5 worm cellular contexts compared by ENCODE assay signal in the genomic region with DNA sequence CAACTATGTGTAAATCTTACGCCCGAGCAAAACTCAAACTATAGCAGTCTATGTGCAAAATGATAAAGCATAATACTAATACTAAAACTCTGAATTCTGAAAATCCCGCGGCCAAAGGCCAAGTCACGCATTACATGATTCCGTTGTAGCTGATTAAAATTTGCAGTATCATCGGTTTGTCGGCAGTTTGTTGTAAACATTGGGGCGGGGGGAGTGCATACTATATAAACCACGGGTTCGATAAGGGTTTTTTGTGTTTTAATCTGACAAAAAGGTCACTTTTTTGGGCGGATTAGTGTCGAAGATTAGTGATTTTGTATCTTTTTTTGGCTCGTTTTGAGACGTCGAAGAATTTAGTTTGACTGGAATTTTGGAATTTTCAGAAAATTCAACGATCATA.
TF ChIP-seq lines count a peak whose summit lies in the region.

No protein-coding gene starts in this region.

TF ChIP-seq in whole organism, L1 larva, 84 proteins besides CTCF, POLR2A, EP300 and RAD21:
- peak; percentile 73 for TF ChIP-seq elt-2 (tag; optimal IDR thresholded peaks at IDR 0.05; lab: Kevin White, UChicago)
- TF ChIP-seq lin-35 (GFP tag; optimal IDR thresholded peaks at IDR 0.05; lab: Kevin White, UChicago), result peak in 1 of 2 experiments; percentile 9
- peak; percentile 25 for TF ChIP-seq pax-3 (tag; optimal IDR thresholded peaks at IDR 0.05; lab: Kevin White, UChicago)
- TF ChIP-seq dpl-1 (GFP tag; optimal IDR thresholded peaks at IDR 0.05; lab: Kevin White, UChicago), result no peak

TF ChIP-seq in whole organism, L2 larva, 48 proteins besides CTCF, POLR2A, EP300 and RAD21:
- TF ChIP-seq gmeb-1 (tag; optimal IDR thresholded peaks at IDR 0.05; lab: Kevin White, UChicago), result peak; percentile 34
- TF ChIP-seq nhr-10 (tag; optimal IDR thresholded peaks at IDR 0.05; lab: Kevin White, UChicago), result no peak

TF ChIP-seq in whole organism, L3 larva, 47 proteins besides CTCF, POLR2A, EP300 and RAD21:
- TF ChIP-seq elt-1 (tag; optimal IDR thresholded peaks at IDR 0.05; lab: Kevin White, UChicago), result no peak
- TF ChIP-seq unc-39 (tag; optimal IDR thresholded peaks at IDR 0.05; lab: Kevin White, UChicago), result no peak
- no peak for TF ChIP-seq tbx-2 (tag; optimal IDR thresholded peaks at IDR 0.05; lab: Kevin White, UChicago)
- TF ChIP-seq lin-15B (tag; optimal IDR thresholded peaks at IDR 0.05; lab: Kevin White, UChicago), result no peak
- peak; percentile 20 for TF ChIP-seq pqm-1 (tag; optimal IDR thresholded peaks at IDR 0.05; lab: Kevin White, UChicago)
- no peak for TF ChIP-seq skn-1 (tag; optimal IDR thresholded peaks at IDR 0.05; lab: Kevin White, UChicago)
- TF ChIP-seq nhr-25 (tag; optimal IDR thresholded peaks at IDR 0.05; lab: Kevin White, UChicago), result no peak
- no peak for TF ChIP-seq nhr-67 (tag; optimal IDR thresholded peaks at IDR 0.05; lab: Kevin White, UChicago)
- no peak for TF ChIP-seq nhr-23 (tag; optimal IDR thresholded peaks at IDR 0.05; lab: Kevin White, UChicago)
- no peak for TF ChIP-seq lin-39 (tag; optimal IDR thresholded peaks at IDR 0.05; lab: Kevin White, UChicago)
- TF ChIP-seq ceh-28 (tag; optimal IDR thresholded peaks at IDR 0.05; lab: Kevin White, UChicago), result no peak
- no peak for TF ChIP-seq nhr-43 (tag; optimal IDR thresholded peaks at IDR 0.05; lab: Kevin White, UChicago; ENCODE audit: poor library complexity, severe bottlenecking)
- peak; percentile 21 for TF ChIP-seq pha-4 (tag; optimal IDR thresholded peaks at IDR 0.05; lab: Kevin White, UChicago)
- no peak for TF ChIP-seq nhr-12 (tag; optimal IDR thresholded peaks at IDR 0.05; lab: Kevin White, UChicago)
- TF ChIP-seq snpc-4 (tag; optimal IDR thresholded peaks at IDR 0.05; lab: Kevin White, UChicago), result no peak
- no peak for TF ChIP-seq sea-2 (GFP tag; optimal IDR thresholded peaks at IDR 0.05; lab: Kevin White, UChicago)
- no peak for TF ChIP-seq ama-1 (optimal IDR thresholded peaks at IDR 0.05; lab: Kevin White, UChicago)
- TF ChIP-seq unc-62 (GFP tag; optimal IDR thresholded peaks at IDR 0.05; lab: Kevin White, UChicago), result no peak
- no peak for TF ChIP-seq fos-1 (tag; optimal IDR thresholded peaks at IDR 0.05; lab: Kevin White, UChicago)
- TF ChIP-seq egl-27 (tag; optimal IDR thresholded peaks at IDR 0.05; lab: Kevin White, UChicago), result no peak
- no peak for TF ChIP-seq daf-12 (tag; optimal IDR thresholded peaks at IDR 0.05; lab: Kevin White, UChicago)
- peak; percentile 79 for TF ChIP-seq elt-2 (tag; optimal IDR thresholded peaks at IDR 0.05; lab: Kevin White, UChicago)
- TF ChIP-seq jun-1 (tag; optimal IDR thresholded peaks at IDR 0.05; lab: Kevin White, UChicago), result peak; percentile 38

TF ChIP-seq in whole organism, L4 larva, 104 proteins besides CTCF, POLR2A, EP300 and RAD21:
- TF ChIP-seq nhr-28 (tag; optimal IDR thresholded peaks at IDR 0.05; lab: Kevin White, UChicago), result peak; percentile 60
- peak; percentile 52 for TF ChIP-seq pqm-1 (tag; optimal IDR thresholded peaks at IDR 0.05; lab: Kevin White, UChicago)
- no peak for TF ChIP-seq ZK546.5 (tag; optimal IDR thresholded peaks at IDR 0.05; lab: Kevin White, UChicago)
- TF ChIP-seq dve-1 (tag; optimal IDR thresholded peaks at IDR 0.05; lab: Kevin White, UChicago; ENCODE audit: insufficient read depth), result peak; percentile 30
- no peak for TF ChIP-seq lsy-2 (tag; optimal IDR thresholded peaks at IDR 0.05; lab: Kevin White, UChicago)
- TF ChIP-seq nhr-48 (tag; optimal IDR thresholded peaks at IDR 0.05; lab: Kevin White, UChicago), result no peak
- no peak for TF ChIP-seq mxl-3 (GFP tag; optimal IDR thresholded peaks at IDR 0.05; lab: Kevin White, UChicago)
- no peak for TF ChIP-seq dmd-6 (GFP tag; IDR thresholded peaks at IDR 0.05; lab: Robert Waterston, UW)
- TF ChIP-seq daf-16 (GFP tag; optimal IDR thresholded peaks at IDR 0.05; lab: Kevin White, UChicago), result no peak
- TF ChIP-seq daf-16 (tag; optimal IDR thresholded peaks at IDR 0.05; lab: Kevin White, UChicago), result peak; percentile 67
- peak; percentile 34 for TF ChIP-seq nhr-77 (tag; optimal IDR thresholded peaks at IDR 0.05; lab: Kevin White, UChicago)
- no peak for TF ChIP-seq snpc-1.2 (GFP tag; IDR thresholded peaks at IDR 0.05; lab: Robert Waterston, UW)
- no peak for TF ChIP-seq ceh-62 (tag; optimal IDR thresholded peaks at IDR 0.05; lab: Kevin White, UChicago)

TF ChIP-seq in whole organism, young adult, 124 proteins besides CTCF, POLR2A, EP300 and RAD21:
- TF ChIP-seq rpc-1 (optimal IDR thresholded peaks at IDR 0.05; lab: Kevin White, UChicago) (no peak), rpc-1 (tag; optimal IDR thresholded peaks at IDR 0.05; lab: Kevin White, UChicago) (no peak), nhr-80 (tag; optimal IDR thresholded peaks at IDR 0.05; lab: Kevin White, UChicago) (peak; percentile 1)
